Worm (Caenorhabditis elegans) whole organism, mixed stage, embryonic: Measurements from ENCODE around the gene sri-1.

ENCODE experiments used
- bed-3 ChIP-seq: fragments of 200-800 bp; sonication (Bioruptor generic); optimal IDR thresholded peaks from 3 replicates; lab custom pipeline; 2018; ENCODE audit warnings: mild to moderate bottlenecking, missing genetic modification characterization, moderate library complexity, missing compliant biosample characterization
- blmp-1 ChIP-seq: fragments of 150-350 bp; optimal IDR thresholded peaks from 2 replicates; lab custom pipeline; 2014; ENCODE audit warnings: missing biosample characterization, missing genetic modification characterization
- ceh-39 ChIP-seq: fragments of 150-350 bp; optimal IDR thresholded peaks from 2 replicates; lab custom pipeline; 2014; ENCODE audit warnings: missing biosample characterization, missing genetic modification characterization
- ceh-43 ChIP-seq: fragments of 200-800 bp; sonication (Bioruptor generic); optimal IDR thresholded peaks from 2 replicates; lab custom pipeline; 2018; ENCODE audit warnings: mild to moderate bottlenecking, missing genetic modification characterization, moderate library complexity, missing compliant biosample characterization
- ceh-83 ChIP-seq: fragments of 200-800 bp; sonication (Bioruptor generic); optimal IDR thresholded peaks from 2 replicates; lab custom pipeline; 2018; ENCODE audit warnings: mild to moderate bottlenecking, missing genetic modification characterization, missing compliant biosample characterization
- ces-1 ChIP-seq: fragments of 150-350 bp; optimal IDR thresholded peaks from 2 replicates; lab custom pipeline; 2014; ENCODE audit warnings: missing biosample characterization, missing genetic modification reagents, missing genetic modification characterization
- cnd-1 ChIP-seq: fragments of 200-800 bp; sonication (Bioruptor generic); optimal IDR thresholded peaks from 2 replicates; lab custom pipeline; 2018; ENCODE audit warnings: mild to moderate bottlenecking, missing genetic modification characterization, missing compliant biosample characterization
- drap-1 ChIP-seq: fragments of 200-800 bp; sonication (Bioruptor generic); optimal IDR thresholded peaks from 3 replicates; lab custom pipeline; 2018; ENCODE audit warnings: mild to moderate bottlenecking, missing genetic modification characterization, missing compliant biosample characterization
- elt-1 ChIP-seq: sonication (generic microtip); optimal IDR thresholded peaks from 2 replicates; lab custom pipeline; 2017; ENCODE audit warnings: missing genetic modification characterization, mild to moderate bottlenecking, missing compliant biosample characterization, antibody characterized with exemption, moderate library complexity, borderline replicate concordance; ENCODE audit not compliant: insufficient read depth
- elt-3 ChIP-seq: fragments of 150-350 bp; optimal IDR thresholded peaks from 2 replicates; lab custom pipeline; 2014; ENCODE audit warnings: missing biosample characterization, missing genetic modification characterization
- flh-1 ChIP-seq: fragments of 200-800 bp; sonication (Bioruptor generic); optimal IDR thresholded peaks from 2 replicates; lab custom pipeline; 2018; ENCODE audit warnings: mild to moderate bottlenecking, missing genetic modification characterization, moderate library complexity, missing compliant biosample characterization
- ham-2 ChIP-seq: fragments of 200-800 bp; sonication (Bioruptor generic); optimal IDR thresholded peaks from 2 replicates; lab custom pipeline; 2018; ENCODE audit warnings: mild to moderate bottlenecking, missing genetic modification characterization, missing compliant biosample characterization
- lin-13 ChIP-seq: fragments of 150-350 bp; optimal IDR thresholded peaks from 2 replicates; lab custom pipeline; 2014; ENCODE audit warnings: missing biosample characterization, missing genetic modification characterization
- lin-32 ChIP-seq: fragments of 200-800 bp; sonication (Bioruptor generic); optimal IDR thresholded peaks from 2 replicates; lab custom pipeline; 2018; ENCODE audit warnings: mild to moderate bottlenecking, missing genetic modification characterization, missing compliant biosample characterization
- lsy-2 ChIP-seq: fragments of 150-350 bp; optimal IDR thresholded peaks from 2 replicates; lab custom pipeline; 2014; ENCODE audit warnings: missing biosample characterization, missing genetic modification characterization
- mab-5 ChIP-seq: fragments of 150-350 bp; optimal IDR thresholded peaks from 2 replicates; lab custom pipeline; 2014; ENCODE audit warnings: missing biosample characterization, missing genetic modification characterization
- mls-2 ChIP-seq: sonication (generic microtip); optimal IDR thresholded peaks from 2 replicates; lab custom pipeline; 2016; ENCODE audit warnings: mild to moderate bottlenecking, missing genetic modification characterization, moderate library complexity, missing compliant biosample characterization
- nhr-12 ChIP-seq: fragments of 150-350 bp; optimal IDR thresholded peaks from 2 replicates; lab custom pipeline; 2014; ENCODE audit warnings: missing biosample characterization, missing genetic modification characterization
- nhr-2 ChIP-seq: fragments of 150-350 bp; optimal IDR thresholded peaks from 2 replicates; lab custom pipeline; 2014; ENCODE audit warnings: missing biosample characterization, missing genetic modification characterization
- nhr-237 ChIP-seq: fragments of 150-350 bp; optimal IDR thresholded peaks from 2 replicates; lab custom pipeline; 2014; ENCODE audit warnings: missing biosample characterization, missing genetic modification characterization
- nhr-28 ChIP-seq: fragments of 150-350 bp; optimal IDR thresholded peaks from 2 replicates; lab custom pipeline; 2014; ENCODE audit warnings: missing biosample characterization, missing genetic modification characterization
- pha-4 ChIP-seq: fragments of 150-350 bp; optimal IDR thresholded peaks from 2 replicates; lab custom pipeline; 2018; ENCODE audit warnings: missing biosample characterization, missing genetic modification reagents, missing genetic modification characterization
- snpc-4 ChIP-seq: fragments of 150-350 bp; optimal IDR thresholded peaks from 2 replicates; lab custom pipeline; 2014; ENCODE audit warnings: missing biosample characterization, missing genetic modification characterization
- tbx-8 ChIP-seq: fragments of 200-800 bp; sonication (Bioruptor generic); optimal IDR thresholded peaks from 2 replicates; lab custom pipeline; 2018; ENCODE audit warnings: mild to moderate bottlenecking, missing genetic modification characterization, moderate library complexity, missing compliant biosample characterization
- unc-120 ChIP-seq: sonication (generic microtip); optimal IDR thresholded peaks from 2 replicates; lab custom pipeline; 2017; ENCODE audit warnings: missing genetic modification characterization, missing compliant biosample characterization; ENCODE audit not compliant: poor library complexity, severe bottlenecking
- unc-62 ChIP-seq: fragments of 150-350 bp; optimal IDR thresholded peaks from 2 replicates; lab custom pipeline; 2014; ENCODE audit warnings: missing biosample characterization, missing genetic modification reagents, missing genetic modification characterization
- zip-8 ChIP-seq: fragments of 150-350 bp; optimal IDR thresholded peaks from 2 replicates; lab custom pipeline; 2014; ENCODE audit warnings: missing biosample characterization, missing genetic modification characterization
- ztf-11 ChIP-seq: fragments of 150-350 bp; optimal IDR thresholded peaks from 2 replicates; lab custom pipeline; 2014; ENCODE audit warnings: missing biosample characterization, missing genetic modification characterization

sri-1 gene

DNA sequence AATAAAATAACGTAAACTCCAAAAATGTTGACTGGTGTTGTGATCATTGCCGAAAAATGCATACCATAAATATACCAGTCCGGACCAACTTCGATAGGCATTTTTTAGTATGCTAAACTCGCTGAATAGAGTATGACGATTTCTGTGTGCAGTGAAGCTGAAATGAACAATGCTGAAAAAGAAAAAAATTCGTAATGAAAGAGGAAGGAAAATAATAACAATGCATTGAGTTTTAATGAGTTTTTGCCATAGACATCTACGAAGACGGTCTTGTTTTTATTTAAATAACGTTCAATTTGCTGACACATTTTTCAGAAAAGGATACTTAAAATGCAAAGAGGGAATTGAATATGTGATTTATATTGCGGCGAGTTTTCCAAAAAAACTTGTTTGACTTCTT lies at the start of gene sri-1:
TSS of gene sri-1 (minus strand) at position 101 of the 400 bp plus-strand sequence.
- TF ChIP-seq elt-3 (tag; lab: Kevin White, UChicago), result no peak
- TF ChIP-seq lin-13 (tag; lab: Kevin White, UChicago), result no peak
- TF ChIP-seq ceh-43 (GFP tag; lab: Kevin White, UChicago), result no peak
- no peak for TF ChIP-seq flh-1 (GFP tag; lab: Kevin White, UChicago)
- TF ChIP-seq ham-2 (GFP tag; lab: Kevin White, UChicago), result no peak

ce11 chrV:16016977-16017376 lies 49.5 kb upstream of the sri-1 start:
- TF ChIP-seq nhr-28, result no peak
- no peak for TF ChIP-seq lin-32 (GFP tag; lab: Kevin White, UChicago)
- TF ChIP-seq unc-120, result no peak
- TF ChIP-seq mab-5 (tag; lab: Kevin White, UChicago), result no peak
- no peak for TF ChIP-seq ces-1 (GFP tag; lab: Kevin White, UChicago)
- TF ChIP-seq pha-4 (tag; lab: Kevin White, UChicago), result no peak
- no peak for TF ChIP-seq tbx-8 (GFP tag; lab: Kevin White, UChicago)
- no peak for TF ChIP-seq mls-2
- TF ChIP-seq elt-3 (tag; lab: Kevin White, UChicago), result no peak
- TF ChIP-seq ztf-11 (tag; lab: Kevin White, UChicago), result no peak
- TF ChIP-seq flh-1 (GFP tag; lab: Kevin White, UChicago), result no peak

- TF ChIP-seq ham-2 (GFP tag; lab: Kevin White, UChicago), result no peak
- TF ChIP-seq lsy-2 (tag; lab: Kevin White, UChicago), result no peak
- TF ChIP-seq zip-8 (tag; lab: Kevin White, UChicago), result no peak
- TF ChIP-seq elt-1, result no peak
- TF ChIP-seq snpc-4 (tag; lab: Kevin White, UChicago), result no peak
- TF ChIP-seq, all 35 proteins: peak for 0
Measured at ce11 chrV:16015652-16016051, 48.2 kb upstream of the sri-1 start, which contains the start of gene str-232. Gene str-232, minus strand, starts transcription at chrV:16015752.

ce11 chrV:16009564-16009963 lies 42.1 kb upstream of the sri-1 start, which contains the start of gene str-233:
Gene str-233, minus strand, starts transcription at chrV:16009664.
- TF ChIP-seq lsy-2 (tag; lab: Kevin White, UChicago), result no peak
- TF ChIP-seq snpc-4 (tag; lab: Kevin White, UChicago), result no peak
- TF ChIP-seq unc-120, result no peak
- TF ChIP-seq ztf-11 (tag; lab: Kevin White, UChicago), result no peak
- no peak for TF ChIP-seq pha-4 (tag; lab: Kevin White, UChicago)
- no peak for TF ChIP-seq blmp-1 (tag; lab: Kevin White, UChicago)
- no peak for TF ChIP-seq nhr-12 (tag; lab: Kevin White, UChicago)
- TF ChIP-seq ceh-83, result no peak
- TF ChIP-seq lin-32 (GFP tag; lab: Kevin White, UChicago), result no peak

- TF ChIP-seq ces-1 (GFP tag; lab: Kevin White, UChicago) (no peak), drap-1 (GFP tag; lab: Kevin White, UChicago) (no peak), unc-62 (GFP tag; lab: Kevin White, UChicago) (no peak), snpc-4 (tag; lab: Kevin White, UChicago) (no peak), lsy-2 (tag; lab: Kevin White, UChicago) (no peak), nhr-2 (tag; lab: Kevin White, UChicago) (no peak), nhr-237 (tag; lab: Kevin White, UChicago) (no peak), ceh-83 (no peak), ceh-39 (tag; lab: Kevin White, UChicago) (no peak), zip-8 (tag; lab: Kevin White, UChicago) (no peak), ztf-11 (tag; lab: Kevin White, UChicago) (no peak), cnd-1 (no peak)
Measured at ce11 chrV:16007505-16007904, 40.1 kb upstream of the sri-1 start, which contains the start of gene str-231. Gene str-231, minus strand, starts transcription at chrV:16007605.

- TF ChIP-seq ces-1 (GFP tag; lab: Kevin White, UChicago) (no peak), bed-3 (no peak), ceh-39 (tag; lab: Kevin White, UChicago) (no peak), nhr-12 (tag; lab: Kevin White, UChicago) (no peak), ceh-43 (GFP tag; lab: Kevin White, UChicago) (no peak)
Measured at ce11 chrV:16002288-16002687, 34.8 kb upstream of the sri-1 start, which contains the start of gene nhr-63. Gene nhr-63, plus strand, starts transcription at chrV:16002588.
